Worm (Caenorhabditis elegans) whole organism, midembryonic: ENCODE measurements around the gene T28A8.2.

Experiments used
- T22C8.4 ChIP-seq: fragments of 200-800 bp; sonication (Bioruptor generic); IDR thresholded peaks from 2 replicates; pipeline ENCODE4 v1.3.6; 2022; ENCODE audit warnings: missing genetic modification characterization, missing compliant biosample characterization
- cog-1 ChIP-seq: sonication (generic microtip); optimal IDR thresholded peaks from 2 replicates; lab custom pipeline; 2016; ENCODE audit warnings: missing genetic modification characterization, missing compliant biosample characterization
- flt-1 ChIP-seq: fragments of 200-800 bp; sonication (Bioruptor generic); IDR thresholded peaks from 2 replicates; pipeline ENCODE4 v1.3.6; 2022; ENCODE audit warnings: missing genetic modification characterization, missing compliant biosample characterization
- klf-2 ChIP-seq: fragments of 200-800 bp; sonication (Bioruptor generic); conservative IDR thresholded peaks from 2 replicates; pipeline ENCODE4 v1.3.6; 2022; ENCODE audit warnings: missing genetic modification reagents, missing genetic modification characterization, missing compliant biosample characterization
- med-1 ChIP-seq: sonication (generic microtip); optimal IDR thresholded peaks from 2 replicates; lab custom pipeline; 2017; ENCODE audit warnings: missing genetic modification characterization, mild to moderate bottlenecking, missing compliant biosample characterization, antibody characterized with exemption, missing genetic modification reagents; ENCODE audit not compliant: insufficient read depth
- tab-1 ChIP-seq: fragments of 200-800 bp; sonication (Bioruptor generic); IDR thresholded peaks from 2 replicates; pipeline ENCODE4 v1.3.6; 2022; ENCODE audit warnings: missing genetic modification characterization, missing compliant biosample characterization
- ztf-23 ChIP-seq: fragments of 200-800 bp; sonication (Bioruptor generic); IDR thresholded peaks from 2 replicates; pipeline ENCODE4 v1.3.6; 2022; ENCODE audit warnings: missing genetic modification reagents, missing genetic modification characterization, missing compliant biosample characterization
- ztf-29 ChIP-seq: fragments of 200-800 bp; sonication (Bioruptor generic); IDR thresholded peaks from 2 replicates; pipeline ENCODE4 v1.3.6; 2022; ENCODE audit warnings: missing genetic modification reagents, missing genetic modification characterization, missing compliant biosample characterization

DNA sequence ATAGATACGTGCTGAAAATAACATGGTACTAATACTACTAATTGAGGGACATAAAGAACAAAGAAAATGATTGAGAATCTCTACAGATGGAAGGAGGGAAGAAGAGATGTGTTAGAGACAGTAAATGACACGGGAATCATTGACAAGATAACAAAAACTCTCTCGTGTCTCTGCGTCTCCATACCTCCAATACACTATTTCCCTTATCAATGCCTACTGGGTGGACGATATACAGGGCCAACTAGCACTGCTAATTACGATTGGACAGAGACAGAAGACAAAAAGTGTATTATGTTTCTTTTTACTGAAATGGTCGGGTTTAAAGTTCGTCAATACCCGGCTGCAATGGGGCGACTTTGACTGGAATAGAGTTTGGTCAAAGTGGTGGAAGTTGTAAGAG lies 49.1 kb upstream of the T28A8.2 start:
- no peak for TF ChIP-seq ztf-29 (GFP tag; lab: Robert Waterston, UW)
- TF ChIP-seq cog-1 (tag; lab: Kevin White, UChicago): no peak
- TF ChIP-seq flt-1 (GFP tag; lab: Robert Waterston, UW): no peak
- TF ChIP-seq tab-1 (GFP tag; lab: Robert Waterston, UW): no peak
- no peak for TF ChIP-seq klf-2
- TF ChIP-seq med-1: no peak
- TF ChIP-seq ztf-23: no peak
- TF ChIP-seq T22C8.4 (GFP tag; lab: Robert Waterston, UW): no peak
